Worm (Caenorhabditis elegans): ENCODE data around the gene mat-2.

- TF ChIP-seq mdl-1 (tag; optimal IDR thresholded peaks at IDR 0.05) (no peak), nhr-6 (tag; optimal IDR thresholded peaks at IDR 0.05) (no peak), ceh-82 (tag; optimal IDR thresholded peaks at IDR 0.05) (no peak)
Observed at ce11 chrII:11128989-11129388, 16.5 kb downstream of the mat-2 start, which contains the start of gene F40F8.3.
